Worm (Caenorhabditis elegans) whole organism, early embryonic: ENCODE measurements around the gene fbxa-25.

ENCODE experiments used
- B0310.2 ChIP-seq: sonication (generic microtip); optimal IDR thresholded peaks from 2 replicates; lab custom pipeline; 2016; ENCODE audit warnings: mild to moderate bottlenecking, missing genetic modification characterization, missing compliant biosample characterization
- F13C5.2 ChIP-seq: sonication (generic microtip); optimal IDR thresholded peaks from 2 replicates; lab custom pipeline; 2017; ENCODE audit warnings: mild to moderate bottlenecking, missing genetic modification characterization, inconsistent platforms, missing compliant biosample characterization
- aly-1 ChIP-seq: sonication (generic microtip); optimal IDR thresholded peaks from 2 replicates; lab custom pipeline; 2016; ENCODE audit warnings: missing genetic modification characterization, missing compliant biosample characterization
- ama-1 ChIP-seq: fragments of 150-350 bp; optimal IDR thresholded peaks from 2 replicates; lab custom pipeline; 2014
- ceh-13 ChIP-seq: fragments of 200-800 bp; sonication (Bioruptor generic); optimal IDR thresholded peaks from 2 replicates; lab custom pipeline; 2018; ENCODE audit warnings: mild to moderate bottlenecking, missing genetic modification characterization, missing compliant biosample characterization
- ceh-36 ChIP-seq: sonication (generic microtip); optimal IDR thresholded peaks from 2 replicates; lab custom pipeline; 2016; ENCODE audit warnings: missing genetic modification characterization, inconsistent platforms, missing compliant biosample characterization
- ets-7 ChIP-seq: sonication (generic microtip); optimal IDR thresholded peaks from 2 replicates; lab custom pipeline; 2016; ENCODE audit warnings: missing genotype, missing genetic modification characterization, missing compliant biosample characterization
- flt-1 ChIP-seq: fragments of 200-800 bp; sonication (Bioruptor generic); IDR thresholded peaks from 2 replicates; pipeline ENCODE4 v1.3.6; 2022; ENCODE audit warnings: missing genetic modification characterization, missing compliant biosample characterization
- hmbx-1 ChIP-seq: sonication (generic microtip); optimal IDR thresholded peaks from 2 replicates; lab custom pipeline; 2016; ENCODE audit warnings: mild to moderate bottlenecking, missing genetic modification characterization, missing compliant biosample characterization
- hmg-4 ChIP-seq: fragments of 200-800 bp; sonication (Bioruptor generic); optimal IDR thresholded peaks from 2 replicates; lab custom pipeline; 2018; ENCODE audit warnings: mild to moderate bottlenecking, missing genetic modification characterization, missing compliant biosample characterization
- hnd-1 ChIP-seq: sonication (generic microtip); optimal IDR thresholded peaks from 2 replicates; lab custom pipeline; 2016; ENCODE audit warnings: missing genetic modification characterization, missing compliant biosample characterization
- pes-1 ChIP-seq: fragments of 200-800 bp; sonication (Bioruptor generic); IDR thresholded peaks from 2 replicates; pipeline ENCODE4 v1.3.6; 2022; ENCODE audit warnings: missing genetic modification reagents, missing genetic modification characterization, missing compliant biosample characterization
- scrt-1 ChIP-seq: fragments of 200-800 bp; sonication (Bioruptor generic); IDR thresholded peaks from 2 replicates; pipeline ENCODE4 v1.3.6; 2022; ENCODE audit warnings: missing genetic modification characterization, missing compliant biosample characterization
- sea-1 ChIP-seq: fragments of 200-800 bp; sonication (Bioruptor generic); conservative IDR thresholded peaks from 2 replicates; pipeline ENCODE4 v1.3.6; 2022; ENCODE audit warnings: missing genetic modification characterization, missing compliant biosample characterization
- tbx-11 ChIP-seq: fragments of 200-800 bp; sonication (Bioruptor generic); IDR thresholded peaks from 2 replicates; pipeline ENCODE4 v1.3.6; 2022; ENCODE audit warnings: missing genetic modification characterization, missing compliant biosample characterization
- tbx-37 ChIP-seq: fragments of 200-800 bp; sonication (Bioruptor generic); conservative IDR thresholded peaks from 2 replicates; pipeline ENCODE4 v1.3.6; 2022; ENCODE audit warnings: missing genetic modification reagents, missing genetic modification characterization, missing compliant biosample characterization
- tra-4 ChIP-seq: sonication (generic microtip); optimal IDR thresholded peaks from 2 replicates; lab custom pipeline; 2017; ENCODE audit warnings: missing genetic modification characterization, missing compliant biosample characterization

The fbxa-25 gene

DNA sequence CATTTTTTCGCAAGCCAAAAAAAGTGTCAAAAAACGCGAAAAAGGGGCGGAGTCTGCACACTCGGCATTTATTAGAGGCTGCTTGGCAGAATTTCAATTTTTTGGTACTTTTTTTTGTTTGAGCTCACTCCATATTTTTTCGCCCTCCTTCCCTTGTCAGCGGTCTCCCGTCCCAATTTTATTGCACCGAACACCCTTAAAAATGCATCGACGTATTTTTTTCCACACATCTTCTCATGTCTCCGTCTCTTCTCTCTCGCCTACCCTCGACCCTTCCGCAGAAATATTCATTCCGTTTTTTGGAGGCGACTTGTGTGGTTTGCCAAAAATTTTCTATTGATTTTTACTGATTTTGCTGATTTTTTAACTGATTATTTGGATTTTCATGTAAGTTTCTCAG, 22.8 kb downstream of the fbxa-25 start, which contains the start of gene Y82E9BL.18:
Gene Y82E9BL.18, plus strand, starts transcription at position 301 of the 400 bp plus-strand sequence.
- TF ChIP-seq ets-7 (no peak), hmg-4 (no peak), B0310.2 (no peak), aly-1 (tag; lab: Kevin White, UChicago) (no peak), hmbx-1 (no peak), flt-1 (GFP tag; lab: Robert Waterston, UW) (no peak), hnd-1 (tag; lab: Kevin White, UChicago) (no peak), scrt-1 (GFP tag; lab: Robert Waterston, UW) (no peak), tra-4 (tag; lab: Kevin White, UChicago) (no peak), ceh-13 (GFP tag; lab: Kevin White, UChicago) (no peak), sea-1 (GFP tag; lab: Robert Waterston, UW) (no peak), F13C5.2 (tag; lab: Kevin White, UChicago) (no peak)

DNA sequence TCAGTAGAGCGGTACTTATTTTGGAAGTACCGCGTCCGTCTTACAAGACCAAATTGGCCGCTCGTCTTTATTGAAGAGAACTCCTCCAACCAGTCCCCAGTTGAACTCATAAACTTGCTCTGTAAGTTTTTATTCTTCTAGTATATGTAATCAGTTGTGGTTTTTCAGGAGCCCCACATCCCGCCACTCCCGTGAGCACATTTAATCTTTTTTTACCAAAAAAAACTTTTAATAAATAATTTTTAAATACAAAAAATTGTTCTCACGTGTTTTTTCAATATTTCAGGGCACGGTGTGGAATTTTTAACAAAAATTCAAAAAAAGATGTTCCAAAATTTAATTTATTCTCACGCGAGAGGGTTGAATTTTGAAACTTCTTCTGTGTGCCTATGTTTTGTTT, 24.7 kb downstream of the fbxa-25 start, which contains the start of gene fbxa-14:
Gene fbxa-14, minus strand, starts transcription at position 101 of the 400 bp plus-strand sequence.
- TF ChIP-seq hmbx-1 = no peak
- no peak for TF ChIP-seq tra-4 (tag; lab: Kevin White, UChicago)
- TF ChIP-seq flt-1 (GFP tag; lab: Robert Waterston, UW) = no peak
- no peak for TF ChIP-seq ceh-13 (GFP tag; lab: Kevin White, UChicago)
- no peak for TF ChIP-seq hmg-4
- no peak for TF ChIP-seq ets-7
- no peak for TF ChIP-seq hnd-1 (tag; lab: Kevin White, UChicago)
- no peak for TF ChIP-seq ama-1 (lab: Kevin White, UChicago)
- no peak for TF ChIP-seq tbx-11
- TF ChIP-seq ceh-36 = no peak
- TF ChIP-seq scrt-1 (GFP tag; lab: Robert Waterston, UW) = no peak
- TF ChIP-seq aly-1 (tag; lab: Kevin White, UChicago) = no peak

DNA sequence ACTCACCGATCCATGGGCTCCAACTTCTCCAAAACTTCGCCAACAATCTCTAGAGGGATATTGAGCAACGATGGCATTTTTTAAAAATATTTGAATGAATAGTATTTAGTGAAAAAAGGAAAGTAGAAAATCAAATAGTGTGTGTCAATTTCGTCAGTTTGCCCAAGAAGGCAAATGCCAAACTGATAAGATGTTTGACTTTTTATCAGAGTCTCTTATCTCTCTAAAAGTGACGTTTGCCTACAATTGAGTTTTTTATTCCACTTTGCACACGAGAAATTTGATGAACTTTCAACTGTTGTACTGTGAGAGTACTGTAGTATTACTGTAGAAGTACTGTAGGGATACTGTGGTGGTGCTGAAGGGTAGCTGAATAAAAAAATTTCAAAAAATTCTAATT, 25.7 kb downstream of the fbxa-25 start:
- TF ChIP-seq pes-1 (GFP tag; lab: Robert Waterston, UW) = no peak
- TF ChIP-seq sea-1 (GFP tag; lab: Robert Waterston, UW) = no peak
- no peak for TF ChIP-seq hmg-4
- TF ChIP-seq ets-7 = no peak
- TF ChIP-seq tbx-11 = no peak
- no peak for TF ChIP-seq hmbx-1
- TF ChIP-seq flt-1 (GFP tag; lab: Robert Waterston, UW) = no peak
- TF ChIP-seq F13C5.2 (tag; lab: Kevin White, UChicago) = no peak
- TF ChIP-seq B0310.2 = no peak
- TF ChIP-seq tbx-37 (GFP tag; lab: Robert Waterston, UW) = no peak
- TF ChIP-seq tra-4 (tag; lab: Kevin White, UChicago) = no peak
- TF ChIP-seq ama-1 (lab: Kevin White, UChicago) = no peak
- no peak for TF ChIP-seq aly-1 (tag; lab: Kevin White, UChicago)
- TF ChIP-seq ceh-13 (GFP tag; lab: Kevin White, UChicago) = no peak
- TF ChIP-seq hnd-1 (tag; lab: Kevin White, UChicago) = no peak
- TF ChIP-seq scrt-1 (GFP tag; lab: Robert Waterston, UW) = no peak

DNA sequence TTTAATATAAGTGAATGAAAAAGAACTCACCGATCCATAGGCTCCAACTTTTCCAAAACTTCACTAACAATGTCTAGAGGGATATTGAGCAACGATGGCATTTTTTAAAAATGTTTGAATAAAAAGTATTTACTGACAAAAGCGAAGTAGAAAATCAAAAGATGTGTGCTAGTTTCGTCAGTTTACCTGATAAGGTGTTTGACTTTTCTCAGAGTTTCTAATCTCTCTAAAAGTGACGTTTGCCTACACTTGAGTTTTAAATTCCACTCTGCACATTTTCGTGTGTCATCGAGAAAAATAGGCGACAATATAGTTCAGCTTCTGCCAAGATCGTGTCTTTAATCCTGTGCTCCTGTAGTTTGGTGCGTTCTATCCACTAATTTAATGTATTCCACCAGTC, 27.7 kb downstream of the fbxa-25 start, which contains the start of gene fbxa-15:
Gene fbxa-15, minus strand, starts transcription at position 101 of the 400 bp plus-strand sequence.
- no peak for TF ChIP-seq tra-4 (tag; lab: Kevin White, UChicago)
- TF ChIP-seq tbx-11 = no peak
- no peak for TF ChIP-seq sea-1 (GFP tag; lab: Robert Waterston, UW)
- TF ChIP-seq ceh-13 (GFP tag; lab: Kevin White, UChicago) = no peak
- no peak for TF ChIP-seq ceh-36
- TF ChIP-seq aly-1 (tag; lab: Kevin White, UChicago) = no peak
- TF ChIP-seq scrt-1 (GFP tag; lab: Robert Waterston, UW) = no peak
- no peak for TF ChIP-seq pes-1 (GFP tag; lab: Robert Waterston, UW)
- TF ChIP-seq flt-1 (GFP tag; lab: Robert Waterston, UW) = no peak
- TF ChIP-seq ets-7 = no peak
- TF ChIP-seq tbx-37 (GFP tag; lab: Robert Waterston, UW) = no peak
- no peak for TF ChIP-seq hnd-1 (tag; lab: Kevin White, UChicago)
- no peak for TF ChIP-seq hmbx-1
- no peak for TF ChIP-seq B0310.2
- no peak for TF ChIP-seq ama-1 (lab: Kevin White, UChicago)

DNA sequence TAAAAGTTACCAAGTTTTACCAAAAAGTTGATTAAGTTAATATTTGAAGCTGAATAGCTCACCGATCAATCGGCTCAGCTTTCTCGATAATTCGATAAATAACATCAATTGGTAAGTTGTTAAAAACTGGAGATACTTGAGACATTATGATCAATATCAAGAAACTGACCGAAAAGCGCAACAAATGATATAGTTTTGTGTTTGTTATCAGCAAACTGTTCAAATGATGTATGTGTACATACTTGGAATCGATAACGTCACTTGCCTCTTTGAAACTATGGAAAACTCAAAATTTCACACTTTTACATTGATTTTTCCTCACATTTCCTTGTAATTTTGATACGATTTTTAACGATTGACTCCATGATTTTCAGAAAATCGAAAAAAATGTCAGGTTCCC, 34.2 kb downstream of the fbxa-25 start, which contains the start of the genes fbxa-80 and fbxa-19:
Gene fbxa-80, minus strand, starts transcription at position 173 of the 400 bp plus-strand sequence.
Gene fbxa-19, plus strand, starts transcription at position 364 of the 400 bp plus-strand sequence.
- TF ChIP-seq tra-4 (tag; lab: Kevin White, UChicago) = no peak
- no peak for TF ChIP-seq ceh-36
- no peak for TF ChIP-seq ceh-13 (GFP tag; lab: Kevin White, UChicago)
- no peak for TF ChIP-seq tbx-37 (GFP tag; lab: Robert Waterston, UW)
- no peak for TF ChIP-seq F13C5.2 (tag; lab: Kevin White, UChicago)
- TF ChIP-seq tbx-11 = no peak
- no peak for TF ChIP-seq scrt-1 (GFP tag; lab: Robert Waterston, UW)
- no peak for TF ChIP-seq flt-1 (GFP tag; lab: Robert Waterston, UW)
- TF ChIP-seq hmg-4 = no peak

DNA sequence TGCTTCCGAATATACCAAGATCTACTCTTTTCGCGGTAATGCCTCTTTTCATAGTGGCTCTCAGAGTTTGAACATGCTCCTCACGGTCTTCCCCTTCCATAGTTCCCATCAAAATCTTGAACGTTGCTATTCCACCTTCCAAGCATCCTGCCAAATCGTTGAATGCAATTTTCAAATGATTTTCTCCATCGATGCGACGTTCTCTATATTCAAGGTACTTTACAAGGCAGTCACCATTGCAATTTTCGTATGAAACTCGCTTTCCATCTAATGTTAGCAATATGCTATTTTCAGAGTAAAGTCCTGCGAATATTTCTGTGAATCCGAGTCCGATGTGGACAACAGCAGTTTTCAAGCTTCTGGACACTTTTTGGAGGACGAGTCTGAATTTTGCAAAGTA, 35.0 kb downstream of the fbxa-25 start:
- no peak for TF ChIP-seq hmbx-1
- TF ChIP-seq ama-1 (lab: Kevin White, UChicago) = no peak

DNA sequence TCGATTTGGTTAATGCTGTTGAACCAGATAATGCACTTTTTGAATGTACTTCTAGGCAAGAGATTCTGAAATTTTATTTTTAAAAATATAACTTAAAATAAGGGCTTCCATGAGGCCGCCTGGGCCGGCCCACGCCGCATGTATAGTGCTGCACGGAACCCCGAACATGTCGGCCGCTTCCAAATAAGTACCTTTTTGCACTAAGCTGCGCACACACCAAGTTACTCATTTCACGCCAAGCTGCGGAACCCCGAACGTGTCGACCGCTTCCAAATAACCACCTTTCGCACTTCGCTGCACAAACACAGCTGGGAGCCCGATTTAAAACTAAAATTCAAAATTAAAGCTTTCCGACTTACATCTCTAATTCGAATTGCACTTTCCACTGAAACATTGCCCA, 37.9 kb downstream of the fbxa-25 start:
- TF ChIP-seq hmbx-1 = no peak

DNA sequence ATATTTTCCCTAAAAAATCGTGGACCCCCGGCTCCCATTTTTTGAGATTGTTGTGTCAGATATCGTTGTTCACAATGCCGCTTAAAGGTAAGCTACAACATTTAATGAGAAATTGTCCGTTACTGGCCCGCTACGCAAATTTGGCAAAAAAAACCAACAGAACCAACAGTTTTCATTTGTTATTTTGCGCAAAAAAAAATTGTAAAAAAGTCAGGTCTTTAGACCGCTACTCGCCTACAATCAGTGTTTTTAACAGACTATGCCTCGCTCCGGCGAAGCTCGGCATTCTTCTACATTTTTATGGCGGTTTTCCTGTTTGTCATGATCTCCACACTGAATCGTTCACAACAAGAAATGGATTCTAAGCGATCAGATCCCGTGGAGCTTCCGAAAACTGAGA, 40.4 kb downstream of the fbxa-25 start, which contains the start of gene Y82E9BL.12:
Gene Y82E9BL.12, plus strand, starts transcription at position 301 of the 400 bp plus-strand sequence.
- TF ChIP-seq ets-7 = no peak
- no peak for TF ChIP-seq pes-1 (GFP tag; lab: Robert Waterston, UW)
- TF ChIP-seq flt-1 (GFP tag; lab: Robert Waterston, UW) = no peak
- TF ChIP-seq aly-1 (tag; lab: Kevin White, UChicago) = no peak
- TF ChIP-seq hmg-4 = no peak
- TF ChIP-seq ceh-13 (GFP tag; lab: Kevin White, UChicago) = no peak
- TF ChIP-seq ceh-36 = no peak
- no peak for TF ChIP-seq hmbx-1
- TF ChIP-seq scrt-1 (GFP tag; lab: Robert Waterston, UW) = no peak
- no peak for TF ChIP-seq hnd-1 (tag; lab: Kevin White, UChicago)
- no peak for TF ChIP-seq tbx-37 (GFP tag; lab: Robert Waterston, UW)
- TF ChIP-seq ama-1 (lab: Kevin White, UChicago) = no peak
- TF ChIP-seq tbx-11 = no peak
- no peak for TF ChIP-seq tra-4 (tag; lab: Kevin White, UChicago)
- no peak for TF ChIP-seq B0310.2
- no peak for TF ChIP-seq sea-1 (GFP tag; lab: Robert Waterston, UW)
